Worm (Caenorhabditis elegans): Measurements from ENCODE around the gene K02A2.5.

- TF ChIP-seq flt-1 (GFP tag; IDR thresholded peaks at IDR 0.05) = no peak
- no peak for TF ChIP-seq T22C8.4 (GFP tag; IDR thresholded peaks at IDR 0.05)
- no peak for TF ChIP-seq tab-1 (GFP tag; IDR thresholded peaks at IDR 0.05)
- TF ChIP-seq ref-1 (GFP tag; conservative IDR thresholded peaks at IDR 0.05) = no peak
Measured at ce11 chrII:7394690-7395054, 17.2 kb downstream of the K02A2.5 start, which contains the start of gene bath-44.

Data from whole organism, midembryonic.